Worm (Caenorhabditis elegans): ENCODE measurements around the gene Y81B9A.3.
A peak's percentile ranks its signal among the peaks of the same experiment; 100 is the strongest.

The Y81B9A.3 gene

ce11 chrX:9182140-9182539 lies at the start of gene Y81B9A.3:
Gene Y81B9A.3, plus strand, starts transcription at chrX:9182440.
- TF ChIP-seq pqm-1 (tag; optimal IDR thresholded peaks at IDR 0.05) (no peak), snpc-4 (tag; optimal IDR thresholded peaks at IDR 0.05) (no peak), nhr-28 (tag; optimal IDR thresholded peaks at IDR 0.05) (no peak), elt-1 (tag; optimal IDR thresholded peaks at IDR 0.05) (no peak)

- no peak for TF ChIP-seq aly-2 (tag; optimal IDR thresholded peaks at IDR 0.05)
- TF ChIP-seq egl-27 (tag; optimal IDR thresholded peaks at IDR 0.05), result no peak
- no peak for TF ChIP-seq elt-1 (tag; optimal IDR thresholded peaks at IDR 0.05)
- TF ChIP-seq unc-62 (GFP tag; optimal IDR thresholded peaks at IDR 0.05), result no peak
- TF ChIP-seq hmg-11 (tag; optimal IDR thresholded peaks at IDR 0.05), result no peak
- TF ChIP-seq nfya-1 (tag; optimal IDR thresholded peaks at IDR 0.05; ENCODE audit: insufficient read depth), result no peak
- TF ChIP-seq nhr-237 (tag; optimal IDR thresholded peaks at IDR 0.05), result no peak
- TF ChIP-seq eor-1 (tag; optimal IDR thresholded peaks at IDR 0.05), result no peak
- no peak for TF ChIP-seq R02D3.7 (tag; optimal IDR thresholded peaks at IDR 0.05)
- no peak for TF ChIP-seq ama-1 (optimal IDR thresholded peaks at IDR 0.05)
- TF ChIP-seq nhr-28 (tag; optimal IDR thresholded peaks at IDR 0.05), result no peak
- TF ChIP-seq daf-12 (tag; optimal IDR thresholded peaks at IDR 0.05), result no peak
- TF ChIP-seq nhr-43 (tag; optimal IDR thresholded peaks at IDR 0.05; ENCODE audit: poor library complexity, severe bottlenecking), result no peak
- TF ChIP-seq pqm-1 (tag; optimal IDR thresholded peaks at IDR 0.05), result no peak
- TF ChIP-seq lsy-12 (tag; optimal IDR thresholded peaks at IDR 0.05), result no peak
- no peak for TF ChIP-seq nhr-77 (tag; optimal IDR thresholded peaks at IDR 0.05)
- no peak for TF ChIP-seq ceh-82 (tag; optimal IDR thresholded peaks at IDR 0.05)
- TF ChIP-seq mdl-1 (tag; optimal IDR thresholded peaks at IDR 0.05), result no peak
- TF ChIP-seq zag-1 (tag; optimal IDR thresholded peaks at IDR 0.05), result no peak
Measured at ce11 chrX:9137402-9137801, 44.8 kb upstream of the Y81B9A.3 start, which contains the start of gene B0563.6. Gene B0563.6, plus strand, starts transcription at chrX:9137702.

- no peak for TF ChIP-seq pha-4 (tag; optimal IDR thresholded peaks at IDR 0.05)
- no peak for TF ChIP-seq eor-1 (tag; optimal IDR thresholded peaks at IDR 0.05)
- TF ChIP-seq mdl-1 (tag; optimal IDR thresholded peaks at IDR 0.05), result no peak
- no peak for TF ChIP-seq zag-1 (tag; optimal IDR thresholded peaks at IDR 0.05)
- TF ChIP-seq ceh-28 (tag; optimal IDR thresholded peaks at IDR 0.05), result no peak
- no peak for TF ChIP-seq snpc-4 (tag; optimal IDR thresholded peaks at IDR 0.05)
- no peak for TF ChIP-seq nhr-11 (tag; optimal IDR thresholded peaks at IDR 0.05)
- TF ChIP-seq nhr-76 (tag; optimal IDR thresholded peaks at IDR 0.05), result no peak
- TF ChIP-seq nhr-77 (tag; optimal IDR thresholded peaks at IDR 0.05), result no peak
- TF ChIP-seq egl-27 (tag; optimal IDR thresholded peaks at IDR 0.05), result no peak
- no peak for TF ChIP-seq nhr-12 (tag; optimal IDR thresholded peaks at IDR 0.05)
- TF ChIP-seq elt-3 (tag; optimal IDR thresholded peaks at IDR 0.05), result no peak
- TF ChIP-seq ceh-82 (tag; optimal IDR thresholded peaks at IDR 0.05), result no peak
- TF ChIP-seq ztf-4 (tag; optimal IDR thresholded peaks at IDR 0.05), result no peak
- no peak for TF ChIP-seq aly-2 (tag; optimal IDR thresholded peaks at IDR 0.05)
Measured at ce11 chrX:9145848-9146247, 36.4 kb upstream of the Y81B9A.3 start, which contains the start of gene B0563.5. Gene B0563.5, plus strand, starts transcription at chrX:9146148.

- TF ChIP-seq R02D3.7 (tag; optimal IDR thresholded peaks at IDR 0.05), result no peak
- TF ChIP-seq egl-27 (tag; optimal IDR thresholded peaks at IDR 0.05), result no peak
- no peak for TF ChIP-seq aly-2 (tag; optimal IDR thresholded peaks at IDR 0.05)
- peak; percentile 44 for TF ChIP-seq unc-62 (GFP tag; optimal IDR thresholded peaks at IDR 0.05)
- TF ChIP-seq elt-3 (tag; optimal IDR thresholded peaks at IDR 0.05), result peak in 2 of 3 experiments; percentile 35 to 78
- peak; percentile 64 for TF ChIP-seq nhr-23 (tag; optimal IDR thresholded peaks at IDR 0.05)
- peak; percentile 27 for TF ChIP-seq jun-1 (tag; optimal IDR thresholded peaks at IDR 0.05)
- peak; percentile 8 for TF ChIP-seq nhr-25 (tag; optimal IDR thresholded peaks at IDR 0.05)
Measured at ce11 chrX:9146953-9147352, 35.3 kb upstream of the Y81B9A.3 start.

- TF ChIP-seq ceh-28 (tag; optimal IDR thresholded peaks at IDR 0.05) (peak; percentile 44), fkh-2 (tag; optimal IDR thresholded peaks at IDR 0.05) (no peak), nfya-1 (tag; optimal IDR thresholded peaks at IDR 0.05; ENCODE audit: insufficient read depth) (peak; percentile 67), fos-1 (tag; optimal IDR thresholded peaks at IDR 0.05) (no peak), hmg-11 (tag; optimal IDR thresholded peaks at IDR 0.05) (peak; percentile 61), nhr-23 (tag; optimal IDR thresholded peaks at IDR 0.05) (peak; percentile 38), ceh-82 (tag; optimal IDR thresholded peaks at IDR 0.05) (no peak), ceh-9 (tag; optimal IDR thresholded peaks at IDR 0.05) (no peak), aly-2 (tag; optimal IDR thresholded peaks at IDR 0.05) (no peak), snpc-4 (tag; optimal IDR thresholded peaks at IDR 0.05) (peak; percentile 22), tbx-2 (tag; optimal IDR thresholded peaks at IDR 0.05) (no peak), elt-1 (tag; optimal IDR thresholded peaks at IDR 0.05) (peak; percentile 29), nhr-67 (tag; optimal IDR thresholded peaks at IDR 0.05) (no peak), ZK546.5 (tag; optimal IDR thresholded peaks at IDR 0.05) (no peak), jun-1 (tag; optimal IDR thresholded peaks at IDR 0.05) (peak; percentile 34), ztf-11 (tag; optimal IDR thresholded peaks at IDR 0.05) (no peak), nhr-237 (tag; optimal IDR thresholded peaks at IDR 0.05) (no peak), egl-27 (tag; optimal IDR thresholded peaks at IDR 0.05) (no peak), nhr-77 (tag; optimal IDR thresholded peaks at IDR 0.05) (no peak), unc-39 (tag; optimal IDR thresholded peaks at IDR 0.05) (no peak), pqm-1 (tag; optimal IDR thresholded peaks at IDR 0.05) (peak; percentile 38), fkh-10 (GFP tag; optimal IDR thresholded peaks at IDR 0.05) (peak; percentile 50), pha-4 (tag; optimal IDR thresholded peaks at IDR 0.05) (peak; percentile 80), mml-1 (tag; optimal IDR thresholded peaks at IDR 0.05) (no peak), nhr-28 (tag; optimal IDR thresholded peaks at IDR 0.05) (no peak), egl-5 (tag; optimal IDR thresholded peaks at IDR 0.05) (peak; percentile 72), ztf-4 (tag; optimal IDR thresholded peaks at IDR 0.05) (no peak), skn-1 (tag; optimal IDR thresholded peaks at IDR 0.05) (peak; percentile 72), nhr-76 (tag; optimal IDR thresholded peaks at IDR 0.05) (no peak), nhr-12 (tag; optimal IDR thresholded peaks at IDR 0.05) (no peak)
Measured at ce11 chrX:9150269-9150744, 31.9 kb upstream of the Y81B9A.3 start, which contains the start of gene tmbi-4. Gene tmbi-4, plus strand, starts transcription at chrX:9150694.

Measured in whole organism, L3 larva.